Fruit fly (Drosophila melanogaster): ENCODE results near the gene sgl.

Gene sgl

dm6 chr3L:6963792-6964487 lies 618 bp downstream of the sgl start (continued):
- TF ChIP-seq ro (GFP tag; IDR thresholded peaks at IDR 0.05) (no peak), Nf-YC (tag; optimal IDR thresholded peaks at IDR 0.05) (no peak), CG15696 (tag; optimal IDR thresholded peaks at IDR 0.05) (peak; percentile 52), inv (GFP tag; IDR thresholded peaks at IDR 0.05; ENCODE audit: partially characterized antibody) (no peak), B-H1 (GFP tag; IDR thresholded peaks at IDR 0.05) (peak; percentile 42; the same call in 1 of the 3 replicates), bab2 (GFP tag; optimal IDR thresholded peaks at IDR 0.05) (peak; percentile 78), CG33557 (GFP tag; optimal IDR thresholded peaks at IDR 0.05) (peak; percentile 77), CG17385 (GFP tag; optimal IDR thresholded peaks at IDR 0.05) (peak; percentile 69), CG1647 (GFP tag; optimal IDR thresholded peaks at IDR 0.05) (peak; percentile 65), CG12744 (GFP tag; optimal IDR thresholded peaks at IDR 0.05) (peak; percentile 41), jumu (GFP tag; optimal IDR thresholded peaks at IDR 0.05) (peak; percentile 75), CG11723 (GFP tag; optimal IDR thresholded peaks at IDR 0.05) (peak; percentile 79), CG17361 (GFP tag; IDR thresholded peaks at IDR 0.05) (peak; percentile 80), HHEX (GFP tag; optimal IDR thresholded peaks at IDR 0.05) (peak; percentile 82), tio (GFP tag; optimal IDR thresholded peaks at IDR 0.05) (peak; percentile 79), CG18619 (GFP tag; optimal IDR thresholded peaks at IDR 0.05) (peak; percentile 64), CG17568 (GFP tag; optimal IDR thresholded peaks at IDR 0.05) (peak; percentile 76), CG11560 (tag; IDR thresholded peaks at IDR 0.05) (peak; percentile 41; the same call in 1 of the 3 replicates), CG10979 (tag; optimal IDR thresholded peaks at IDR 0.05) (peak; percentile 88), btn (GFP tag; optimal IDR thresholded peaks at IDR 0.05) (peak; percentile 50), CG9215 (GFP tag; IDR thresholded peaks at IDR 0.05) (peak; percentile 58; the same call in 1 of the 2 replicates), CG2129 (GFP tag; IDR thresholded peaks at IDR 0.05; ENCODE audit: partially characterized antibody) (no peak), lov (optimal IDR thresholded peaks at IDR 0.05) (no peak), lov (GFP tag; IDR thresholded peaks at IDR 0.05) (no peak), CG3726 (GFP tag; IDR thresholded peaks at IDR 0.05) (no peak), insv (GFP tag; optimal IDR thresholded peaks at IDR 0.05) (no peak), H15 (GFP tag; IDR thresholded peaks at IDR 0.05) (0 out of 3 replicates have a peak, but pooled peaks have one; percentile 15), CG32767 (GFP tag; IDR thresholded peaks at IDR 0.05) (peak; percentile 67), CG13296 (GFP tag; optimal IDR thresholded peaks at IDR 0.05) (peak; percentile 71), Bdp1 (GFP tag; optimal IDR thresholded peaks at IDR 0.05) (peak; percentile 54), CG11456 (GFP tag; IDR thresholded peaks at IDR 0.05) (peak; percentile 51; the same call in 1 of the 3 replicates), CG6254 (GFP tag; optimal IDR thresholded peaks at IDR 0.05) (peak; percentile 62), NfI (GFP tag; optimal IDR thresholded peaks at IDR 0.05) (peak; percentile 81), tin (GFP tag; optimal IDR thresholded peaks at IDR 0.05) (peak; percentile 80), CG10959 (GFP tag; IDR thresholded peaks at IDR 0.05) (peak; percentile 44; the same call in 1 of the 2 replicates), ham (GFP tag; IDR thresholded peaks at IDR 0.05) (no peak), CG17612 (GFP tag; IDR thresholded peaks at IDR 0.05) (peak; percentile 36; the same call in 1 of the 2 replicates), Asciz (GFP tag; optimal IDR thresholded peaks at IDR 0.05) (peak; percentile 65), CG42726 (GFP tag; IDR thresholded peaks at IDR 0.05; ENCODE audit: partially characterized antibody) (no peak), CG17186 (GFP tag; optimal IDR thresholded peaks at IDR 0.05) (peak; percentile 50), wdn (GFP tag; IDR thresholded peaks at IDR 0.05) (peak; percentile 50), ems (GFP tag; optimal IDR thresholded peaks at IDR 0.05) (peak; percentile 68), gem (tag; optimal IDR thresholded peaks at IDR 0.05) (peak; percentile 91), corto (GFP tag; optimal IDR thresholded peaks at IDR 0.05) (no peak), CG11504 (tag; optimal IDR thresholded peaks at IDR 0.05) (peak; percentile 86), Pdp1 (GFP tag; optimal IDR thresholded peaks at IDR 0.05) (peak; percentile 74 to 75), CG10565 (GFP tag; optimal IDR thresholded peaks at IDR 0.05) (no peak), ftz-f1 (GFP tag; optimal IDR thresholded peaks at IDR 0.05) (no peak), CG2875 (GFP tag; optimal IDR thresholded peaks at IDR 0.05) (peak; percentile 79)

Measured in whole organism, embryonic.